Worm (Caenorhabditis elegans): ENCODE data around the gene him-3.

ce11 chrIV:7010195-7010594 lies 32.9 kb downstream of the him-3 start:
- no peak for TF ChIP-seq ZK546.5 (tag; optimal IDR thresholded peaks at IDR 0.05)
- no peak for TF ChIP-seq egl-27 (tag; optimal IDR thresholded peaks at IDR 0.05)
- no peak for TF ChIP-seq skn-1 (tag; optimal IDR thresholded peaks at IDR 0.05)
- TF ChIP-seq nhr-11 (tag; optimal IDR thresholded peaks at IDR 0.05): no peak
- no peak for TF ChIP-seq ama-1 (optimal IDR thresholded peaks at IDR 0.05)
- no peak for TF ChIP-seq ceh-82 (tag; optimal IDR thresholded peaks at IDR 0.05)
- TF ChIP-seq ztf-4 (tag; optimal IDR thresholded peaks at IDR 0.05): no peak
- no peak for TF ChIP-seq unc-62 (GFP tag; optimal IDR thresholded peaks at IDR 0.05)

Measured in whole organism, L3 larva.